Worm (Caenorhabditis elegans): ENCODE results near the gene fnip-2.

Gene fnip-2

DNA sequence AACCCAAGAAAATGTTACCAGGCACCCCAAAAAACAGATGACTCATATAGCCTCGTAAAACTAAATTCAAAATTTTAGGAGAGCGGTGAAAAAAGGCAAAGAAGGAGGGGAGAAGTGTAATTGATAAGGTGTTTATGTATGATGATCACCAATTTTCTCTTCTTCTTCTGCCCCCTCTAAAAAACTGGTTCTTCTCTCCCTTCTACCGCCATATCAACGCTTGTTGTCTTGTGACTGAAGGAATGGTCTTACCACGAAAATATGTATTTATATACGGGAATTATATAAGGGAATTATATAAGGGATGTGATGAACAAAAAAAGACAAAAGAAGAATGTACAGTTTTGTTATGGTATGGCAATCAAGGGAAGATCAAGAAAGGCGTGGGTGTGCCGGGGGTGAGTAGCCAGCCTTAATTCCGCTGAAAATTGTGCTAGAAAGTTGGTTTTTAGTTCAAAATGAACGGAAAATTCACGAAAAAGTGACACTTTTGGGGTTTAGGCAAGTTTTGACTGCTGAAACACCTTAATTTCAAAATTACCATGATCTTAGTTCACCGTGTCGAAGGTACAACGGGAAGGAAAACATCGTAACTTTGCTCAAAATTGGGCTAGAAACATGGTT lies 58.8 kb downstream of the fnip-2 start (continued):
- TF ChIP-seq daf-8 (GFP tag; IDR thresholded peaks at IDR 0.05) (no peak), vab-7 (GFP tag; IDR thresholded peaks at IDR 0.05) (no peak), mdl-1 (tag; optimal IDR thresholded peaks at IDR 0.05) (peak in 1 of 2 experiments; percentile 29), duxl-1 (tag; optimal IDR thresholded peaks at IDR 0.05; ENCODE audit: poor library complexity) (no peak), zip-2 (tag; optimal IDR thresholded peaks at IDR 0.05) (peak; percentile 13), lin-15B (tag; optimal IDR thresholded peaks at IDR 0.05) (no peak), dmd-8 (GFP tag; IDR thresholded peaks at IDR 0.05) (no peak), attf-4 (tag; optimal IDR thresholded peaks at IDR 0.05) (no peak), nhr-237 (tag; optimal IDR thresholded peaks at IDR 0.05) (no peak), unc-62 (GFP tag; optimal IDR thresholded peaks at IDR 0.05 in 1 of 2) (peak in 1 of 2 experiments; percentile 45), unc-62 (tag; optimal IDR thresholded peaks at IDR 0.05) (no peak), T20F7.1 (GFP tag; optimal IDR thresholded peaks at IDR 0.05) (peak; percentile 45), ces-1 (GFP tag; optimal IDR thresholded peaks at IDR 0.05) (no peak), ZK337.2 (GFP tag; IDR thresholded peaks at IDR 0.05) (no peak), ama-1 (optimal IDR thresholded peaks at IDR 0.05) (peak; percentile 89), nhr-48 (tag; optimal IDR thresholded peaks at IDR 0.05) (no peak), nhr-102 (tag; optimal IDR thresholded peaks at IDR 0.05) (no peak), nhr-11 (tag; optimal IDR thresholded peaks at IDR 0.05) (no peak), zip-11 (GFP tag; IDR thresholded peaks at IDR 0.05) (no peak), nhr-25 (tag; optimal IDR thresholded peaks at IDR 0.05; ENCODE audit: borderline replicate concordance, insufficient read depth) (no peak), daf-12 (tag; optimal IDR thresholded peaks at IDR 0.05) (no peak), zfp-3 (GFP tag; conservative IDR thresholded peaks at IDR 0.05) (no peak), nhr-41 (GFP tag; IDR thresholded peaks at IDR 0.05) (no peak), dve-1 (tag; optimal IDR thresholded peaks at IDR 0.05; ENCODE audit: insufficient read depth) (peak; percentile 81), skn-1 (tag; optimal IDR thresholded peaks at IDR 0.05) (no peak), dpl-1 (GFP tag; optimal IDR thresholded peaks at IDR 0.05) (peak; percentile 46), lin-1 (GFP tag; IDR thresholded peaks at IDR 0.05) (peak; percentile 59; the same call in 1 of the 2 replicates), nhr-6 (tag; optimal IDR thresholded peaks at IDR 0.05) (no peak), aha-1 (tag) (peak; percentile 99), lir-3 (tag; optimal IDR thresholded peaks at IDR 0.05) (no peak), jun-1 (tag; optimal IDR thresholded peaks at IDR 0.05) (no peak), hmg-1.1 (GFP tag; IDR thresholded peaks at IDR 0.05) (peak; percentile 23; the same call in 1 of the 2 replicates), lin-39 (tag; optimal IDR thresholded peaks at IDR 0.05) (no peak)

DNA sequence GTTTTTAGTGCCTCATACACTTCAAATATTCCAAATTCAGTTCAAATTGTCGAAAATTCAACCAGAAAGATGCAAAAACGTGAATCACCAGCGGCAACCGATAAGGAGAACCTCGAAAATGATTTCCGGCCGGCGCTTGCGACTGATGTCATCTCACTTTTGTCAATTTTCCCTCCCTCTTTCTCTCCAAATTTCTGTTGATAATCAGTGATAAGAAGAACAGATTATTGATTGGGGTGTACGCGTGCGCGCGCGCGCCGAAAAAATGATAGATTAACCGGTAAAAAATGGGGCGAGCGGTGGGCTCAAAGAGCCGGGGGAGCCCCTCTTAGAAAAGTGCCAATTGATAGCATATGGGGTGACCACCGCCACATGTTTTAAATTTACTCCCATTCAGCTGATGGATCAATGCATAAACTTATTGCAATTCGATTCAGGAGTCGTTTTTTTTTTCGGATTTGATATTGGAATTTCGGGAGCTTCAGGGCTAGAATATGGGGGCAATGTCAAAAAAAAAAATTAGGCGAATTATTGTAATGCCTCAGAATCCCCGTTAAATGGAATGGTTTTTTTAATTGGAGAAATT lies 61.9 kb downstream of the fnip-2 start:
- TF ChIP-seq mes-2 (tag; optimal IDR thresholded peaks at IDR 0.05; ENCODE audit: poor library complexity, severe bottlenecking): peak; percentile 27
- no peak for TF ChIP-seq ceh-28 (tag; optimal IDR thresholded peaks at IDR 0.05)
- peak; percentile 66 for TF ChIP-seq hlh-11 (tag; optimal IDR thresholded peaks at IDR 0.05)
- 0 out of 2 replicates have a peak, but pooled peaks have one; percentile 25 for TF ChIP-seq php-3 (GFP tag; IDR thresholded peaks at IDR 0.05)
- peak; percentile 41 for TF ChIP-seq nhr-77 (tag; optimal IDR thresholded peaks at IDR 0.05)
- peak; percentile 79 for TF ChIP-seq dmd-6 (GFP tag; IDR thresholded peaks at IDR 0.05)
- TF ChIP-seq lin-1 (GFP tag; IDR thresholded peaks at IDR 0.05): peak; percentile 71; the same call in 1 of the 2 replicates
- TF ChIP-seq mep-1 (tag; optimal IDR thresholded peaks at IDR 0.05): no peak
- TF ChIP-seq dve-1 (tag; optimal IDR thresholded peaks at IDR 0.05; ENCODE audit: insufficient read depth): peak; percentile 57
- peak; percentile 37 for TF ChIP-seq hlh-30 (tag; optimal IDR thresholded peaks at IDR 0.05; ENCODE audit: insufficient read depth)
- TF ChIP-seq mxl-3 (GFP tag; optimal IDR thresholded peaks at IDR 0.05): peak; percentile 50
- peak; percentile 88 for TF ChIP-seq pqm-1 (tag; optimal IDR thresholded peaks at IDR 0.05)
- TF ChIP-seq Y48G9A.11 (GFP tag; IDR thresholded peaks at IDR 0.05): no peak
- peak; percentile 34; the same call in 1 of the 2 replicates for TF ChIP-seq set-16 (GFP tag; IDR thresholded peaks at IDR 0.05)
- 0 out of 2 replicates have a peak, but pooled peaks have one; percentile 21 for TF ChIP-seq hmg-1.1 (GFP tag; IDR thresholded peaks at IDR 0.05)
- TF ChIP-seq ceh-44 (GFP tag; IDR thresholded peaks at IDR 0.05): no peak
- TF ChIP-seq daf-16 (GFP tag; optimal IDR thresholded peaks at IDR 0.05): no peak
- peak; percentile 41 for TF ChIP-seq daf-16 (tag; optimal IDR thresholded peaks at IDR 0.05)
- TF ChIP-seq nhr-28 (tag; optimal IDR thresholded peaks at IDR 0.05): peak; percentile 77

Data from whole organism, L4 larva.